Worm (Caenorhabditis elegans): Measurements from ENCODE around the gene F57C12.2.
A peak's percentile ranks its signal among the peaks of the same experiment; 100 is the strongest.

The F57C12.2 gene

ce11 chrX:535728-536127, 15.5 kb downstream of the F57C12.2 start, which contains the start of gene F28C10.3 (continued):
- no peak for TF ChIP-seq unc-30 (tag; optimal IDR thresholded peaks at IDR 0.05)
- TF ChIP-seq fkh-8 (tag; optimal IDR thresholded peaks at IDR 0.05): peak; percentile 63
- TF ChIP-seq mab-9 (GFP tag; IDR thresholded peaks at IDR 0.05): peak; percentile 58; the same call in 1 of the 2 replicates
- TF ChIP-seq isw-1 (GFP tag; IDR thresholded peaks at IDR 0.05): peak; percentile 55
- peak; percentile 67 for TF ChIP-seq fkh-10 (GFP tag; optimal IDR thresholded peaks at IDR 0.05)
- TF ChIP-seq unc-98 (GFP tag; IDR thresholded peaks at IDR 0.05): no peak

DNA sequence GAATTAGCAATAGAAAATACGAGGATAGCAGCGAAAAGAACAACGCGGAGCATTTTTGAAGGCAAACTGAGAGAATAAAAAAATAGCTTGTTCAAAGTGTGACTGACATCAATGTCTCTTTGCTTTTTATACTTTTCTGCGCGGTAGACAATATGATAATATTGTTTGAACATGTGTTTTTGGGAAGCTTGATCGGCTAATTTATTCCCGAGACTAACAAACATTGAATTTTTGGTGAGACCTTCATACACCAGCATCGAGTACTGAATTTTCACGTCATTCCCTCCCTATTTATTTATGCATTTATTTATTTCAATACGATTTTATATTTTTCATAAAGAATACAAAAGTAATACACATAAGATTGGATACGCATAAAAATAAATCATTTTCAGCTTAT, 20.3 kb downstream of the F57C12.2 start, which contains the start of gene B0310.6:
B0310.6 (minus strand) TSS at position 101 of the 400 bp plus-strand sequence.
- TF ChIP-seq skn-1 (tag; optimal IDR thresholded peaks at IDR 0.05): no peak
- no peak for TF ChIP-seq irx-1 (tag; optimal IDR thresholded peaks at IDR 0.05)
- no peak for TF ChIP-seq lir-3 (tag; optimal IDR thresholded peaks at IDR 0.05; ENCODE audit: poor library complexity)
- TF ChIP-seq blmp-1 (tag; optimal IDR thresholded peaks at IDR 0.05): no peak
- no peak for TF ChIP-seq unc-86 (tag; optimal IDR thresholded peaks at IDR 0.05)
- TF ChIP-seq ama-1 (optimal IDR thresholded peaks at IDR 0.05): no peak
- no peak for TF ChIP-seq nhr-47 (tag; optimal IDR thresholded peaks at IDR 0.05)
- no peak for TF ChIP-seq lsy-2 (tag; optimal IDR thresholded peaks at IDR 0.05)
- no peak for TF ChIP-seq mab-9 (GFP tag; IDR thresholded peaks at IDR 0.05)
- TF ChIP-seq lin-13 (GFP tag; optimal IDR thresholded peaks at IDR 0.05): no peak
- no peak for TF ChIP-seq nhr-90 (tag; optimal IDR thresholded peaks at IDR 0.05; ENCODE audit: poor library complexity)
- no peak for TF ChIP-seq unc-30 (tag; optimal IDR thresholded peaks at IDR 0.05)

DNA sequence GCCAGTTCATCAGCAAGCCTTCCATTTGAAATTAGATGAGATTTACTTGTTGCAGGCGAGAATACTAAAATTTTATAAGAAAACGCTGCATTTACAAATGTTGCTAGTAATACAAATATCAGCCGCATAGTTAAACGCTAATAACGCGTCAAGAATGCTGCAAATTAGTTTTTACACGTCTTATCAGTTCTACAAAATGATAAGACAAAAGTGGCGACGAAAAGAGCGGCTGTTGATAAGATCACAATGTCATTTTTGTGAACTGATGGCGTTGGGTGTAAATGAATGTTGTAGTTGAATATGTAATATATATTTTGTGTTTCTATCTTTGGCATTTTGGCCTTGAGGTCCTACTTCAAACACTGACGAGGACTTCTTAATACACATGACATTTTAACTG, 21.2 kb downstream of the F57C12.2 start, which contains the start of gene ugt-46:
ugt-46 (minus strand) TSS at position 279 of the 400 bp plus-strand sequence.
- TF ChIP-seq efl-3 (GFP tag; optimal IDR thresholded peaks at IDR 0.05) (no peak), elt-3 (tag; optimal IDR thresholded peaks at IDR 0.05) (peak in 1 of 6 experiments; percentile 38), nhr-20 (tag; optimal IDR thresholded peaks at IDR 0.05) (peak; percentile 0), nhr-85 (tag) (peak; percentile 40), lin-35 (GFP tag; optimal IDR thresholded peaks at IDR 0.05) (peak in 1 of 2 experiments; percentile 49), pag-3 (tag; optimal IDR thresholded peaks at IDR 0.05; ENCODE audit: borderline replicate concordance, insufficient read depth) (no peak), lir-3 (tag; optimal IDR thresholded peaks at IDR 0.05; ENCODE audit: poor library complexity) (no peak), lin-14 (GFP tag; optimal IDR thresholded peaks at IDR 0.05) (peak; percentile 40), elt-2 (tag; optimal IDR thresholded peaks at IDR 0.05) (peak; percentile 86)

ce11 chrX:529386-529785, 21.8 kb downstream of the F57C12.2 start:
- no peak for TF ChIP-seq ets-5 (GFP tag; IDR thresholded peaks at IDR 0.05)
- no peak for TF ChIP-seq jun-1 (tag; optimal IDR thresholded peaks at IDR 0.05)
- no peak for TF ChIP-seq unc-86 (tag; optimal IDR thresholded peaks at IDR 0.05)
- no peak for TF ChIP-seq nhr-90 (tag; optimal IDR thresholded peaks at IDR 0.05; ENCODE audit: poor library complexity)
- TF ChIP-seq isw-1 (GFP tag; IDR thresholded peaks at IDR 0.05): no peak
- no peak for TF ChIP-seq vab-15 (tag; optimal IDR thresholded peaks at IDR 0.05)
- TF ChIP-seq lin-15B (tag; optimal IDR thresholded peaks at IDR 0.05): no peak
- no peak for TF ChIP-seq mab-9 (GFP tag; IDR thresholded peaks at IDR 0.05)
- TF ChIP-seq tbx-2 (tag; optimal IDR thresholded peaks at IDR 0.05): no peak
- TF ChIP-seq sox-4 (tag; optimal IDR thresholded peaks at IDR 0.05): no peak
- TF ChIP-seq alr-1 (tag; optimal IDR thresholded peaks at IDR 0.05; ENCODE audit: borderline replicate concordance): no peak
- no peak for TF ChIP-seq fkh-10 (GFP tag; optimal IDR thresholded peaks at IDR 0.05)

ce11 chrX:528761-529160, 22.4 kb downstream of the F57C12.2 start:
- no peak for TF ChIP-seq unc-130 (tag; optimal IDR thresholded peaks at IDR 0.05)
- TF ChIP-seq ztf-11 (tag; optimal IDR thresholded peaks at IDR 0.05): no peak
- peak; percentile 23 for TF ChIP-seq nhr-85 (tag)
- TF ChIP-seq ceh-88 (GFP tag; IDR thresholded peaks at IDR 0.05): no peak
- TF ChIP-seq grh-1 (GFP tag; IDR thresholded peaks at IDR 0.05): no peak

Data from whole organism, L1 larva.